Worm (Caenorhabditis elegans) whole organism, late embryonic: ENCODE measurements around the gene F09A5.3.

Experiments
- ceh-31 ChIP-seq: sonication (generic microtip); optimal IDR thresholded peaks from 2 replicates; lab custom pipeline; 2016; ENCODE audit warnings: missing genetic modification characterization, missing compliant biosample characterization
- dmd-4 ChIP-seq: sonication (generic microtip); optimal IDR thresholded peaks from 2 replicates; lab custom pipeline; 2016; ENCODE audit warnings: borderline replicate concordance, missing genetic modification characterization, missing compliant biosample characterization
- fax-1 ChIP-seq: sonication (generic microtip); optimal IDR thresholded peaks from 2 replicates; lab custom pipeline; 2016; ENCODE audit warnings: missing genotype, missing genetic modification characterization, missing compliant biosample characterization
- hlh-30 ChIP-seq: sonication (generic microtip); optimal IDR thresholded peaks from 2 replicates; lab custom pipeline; 2017; ENCODE audit warnings: antibody characterized with exemption, missing genetic modification characterization, missing compliant biosample characterization; ENCODE audit not compliant: insufficient read depth
- lim-6 ChIP-seq: sonication (generic microtip); optimal IDR thresholded peaks from 2 replicates; lab custom pipeline; 2016; ENCODE audit warnings: missing genetic modification characterization, missing compliant biosample characterization

DNA sequence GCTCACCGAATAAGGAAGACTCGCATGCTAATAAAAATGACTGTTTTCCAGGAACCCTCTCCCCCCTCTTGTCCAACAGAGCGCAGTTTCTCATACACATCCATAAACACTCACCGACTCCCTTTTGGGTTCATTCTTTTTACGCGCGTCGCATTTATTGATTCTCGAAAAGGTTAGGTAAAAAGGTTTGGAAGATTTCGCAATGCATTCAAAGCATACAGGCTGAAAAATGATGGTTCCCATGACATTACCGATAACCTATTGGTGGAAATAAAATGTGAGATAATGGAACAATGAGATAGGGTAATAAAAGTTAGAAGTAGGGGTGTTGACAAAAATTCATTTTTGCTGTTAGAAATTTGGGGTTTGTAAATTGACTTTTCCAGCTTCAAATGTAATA is 17.1 kb downstream of the F09A5.3 start:
- TF ChIP-seq ceh-31 = no peak
- no peak for TF ChIP-seq lim-6
- TF ChIP-seq dmd-4 (tag; lab: Kevin White, UChicago) = no peak
- no peak for TF ChIP-seq hlh-30 (tag; lab: Kevin White, UChicago)
- TF ChIP-seq fax-1 = no peak
